Worm (Caenorhabditis elegans) whole organism, L4/young adult: ENCODE measurements around the gene nlp-81.

ENCODE experiments used
- W03F9.2 ChIP-seq: fragments of 150-350 bp; optimal IDR thresholded peaks from 2 replicates; lab custom pipeline; 2014; ENCODE audit warnings: missing biosample characterization, missing genetic modification characterization
- dao-5 ChIP-seq: sonication (generic microtip); optimal IDR thresholded peaks from 2 replicates; lab custom pipeline; 2016; ENCODE audit warnings: missing genotype, missing genetic modification characterization, moderate library complexity, missing compliant biosample characterization
- him-1 ChIP-seq: sonication (generic microtip); optimal IDR thresholded peaks from 2 replicates; lab custom pipeline; 2016; ENCODE audit warnings: missing genotype, missing genetic modification reagents, missing genetic modification characterization, missing compliant biosample characterization

The nlp-81 gene

ce11 chrIV:3163562-3163961 is 12.4 kb downstream of the nlp-81 start:
- TF ChIP-seq him-1 (tag; lab: Kevin White, UChicago) (peak; percentile 15), dao-5 (tag; lab: Kevin White, UChicago) (no peak)

DNA sequence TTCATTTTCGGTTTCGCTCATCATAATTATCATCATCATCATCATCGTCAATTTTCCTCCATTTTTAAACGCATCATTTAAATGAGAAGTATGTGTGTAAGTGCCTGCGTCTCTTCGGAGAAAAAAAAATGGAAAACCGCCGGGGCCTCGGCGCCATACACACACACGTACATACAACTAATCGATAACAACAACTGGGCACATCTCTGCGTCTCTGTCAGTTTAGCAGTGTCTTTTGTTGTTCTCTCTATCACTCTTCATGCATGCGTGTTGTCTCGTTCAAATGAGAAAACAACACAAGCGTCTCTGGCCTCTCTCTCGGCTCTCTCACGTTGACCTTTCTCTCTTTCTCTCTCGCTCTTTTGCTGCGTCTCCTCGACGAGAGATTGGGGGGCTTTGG is 15.1 kb downstream of the nlp-81 start:
- TF ChIP-seq dao-5 (tag; lab: Kevin White, UChicago) (peak; percentile 15), W03F9.2 (tag; lab: Kevin White, UChicago) (peak; percentile 67), him-1 (tag; lab: Kevin White, UChicago) (peak; percentile 94)

DNA sequence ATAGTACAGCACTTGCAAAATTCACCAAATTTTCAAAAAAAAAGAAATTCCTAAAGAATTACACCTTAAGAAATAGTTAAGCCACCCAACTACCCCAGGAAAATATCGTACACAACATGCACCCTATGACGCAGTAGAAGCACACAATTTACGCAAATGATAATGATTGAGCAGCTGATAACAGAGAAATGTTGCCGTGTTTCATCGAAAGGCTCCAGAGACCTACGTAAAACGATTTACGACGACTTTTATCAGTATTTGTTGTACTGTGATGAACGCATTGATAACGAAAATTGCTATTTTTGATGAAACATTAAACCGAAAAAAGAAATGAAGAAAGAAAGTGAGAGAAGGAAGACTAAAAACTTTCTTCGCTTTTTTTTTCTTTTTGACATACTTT is 17.7 kb downstream of the nlp-81 start:
- no peak for TF ChIP-seq him-1 (tag; lab: Kevin White, UChicago)
- no peak for TF ChIP-seq dao-5 (tag; lab: Kevin White, UChicago)
- no peak for TF ChIP-seq W03F9.2 (tag; lab: Kevin White, UChicago)

DNA sequence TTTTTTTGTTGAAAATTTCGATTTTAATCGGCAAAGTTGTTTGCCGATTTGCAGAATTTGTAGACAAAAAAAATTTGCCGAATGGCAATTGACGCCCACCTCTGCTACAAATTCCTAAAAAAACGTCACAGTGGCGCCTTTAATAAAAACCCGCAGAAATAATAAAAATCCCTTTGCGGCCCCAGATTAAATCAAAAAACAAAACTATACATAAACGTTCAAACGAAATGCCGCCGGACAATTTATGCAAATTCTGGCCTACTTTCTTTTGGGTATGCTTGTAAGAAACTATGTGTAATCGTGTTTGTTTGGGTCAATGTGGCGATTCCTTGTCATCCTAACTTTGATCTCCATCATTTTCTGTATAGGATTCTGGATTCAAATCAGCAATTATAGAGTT is 24.9 kb downstream of the nlp-81 start, which contains the start of gene T23E1.1:
T23E1.1 (plus strand) TSS at position 301 of the 400 bp plus-strand sequence.
- TF ChIP-seq him-1 (tag; lab: Kevin White, UChicago) (no peak), dao-5 (tag; lab: Kevin White, UChicago) (no peak), W03F9.2 (tag; lab: Kevin White, UChicago) (no peak)

ce11 chrIV:3145587-3145986 is 30.3 kb downstream of the nlp-81 start, which contains the start of gene T23E1.3:
TSS of gene T23E1.3 (plus strand) at chrIV:3145887.
- no peak for TF ChIP-seq him-1 (tag; lab: Kevin White, UChicago)
- no peak for TF ChIP-seq dao-5 (tag; lab: Kevin White, UChicago)
- no peak for TF ChIP-seq W03F9.2 (tag; lab: Kevin White, UChicago)

- TF ChIP-seq dao-5 (tag; lab: Kevin White, UChicago) (no peak), W03F9.2 (tag; lab: Kevin White, UChicago) (no peak), him-1 (tag; lab: Kevin White, UChicago) (no peak)
Observed at ce11 chrIV:3136493-3136892, 39.4 kb downstream of the nlp-81 start.

DNA sequence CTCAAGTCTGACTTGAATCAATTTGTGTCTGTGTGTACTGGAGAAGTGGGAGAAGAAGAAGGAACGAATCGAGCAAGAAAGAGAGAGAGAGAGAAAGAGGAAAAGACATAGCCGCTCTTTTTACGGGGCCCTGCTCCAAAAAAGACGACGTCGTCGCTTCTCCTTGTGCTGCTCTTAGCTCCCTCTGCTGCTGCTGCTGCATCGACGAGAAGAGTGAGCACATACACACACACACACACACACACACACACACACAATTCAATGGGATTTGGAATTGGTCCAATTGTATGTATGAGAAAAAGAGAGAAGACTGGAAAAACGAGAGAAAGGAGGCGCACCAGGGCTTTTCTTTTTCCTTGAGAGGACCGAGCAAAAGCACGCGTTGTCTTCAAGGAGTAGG is 40.9 kb downstream of the nlp-81 start:
- peak; percentile 82 for TF ChIP-seq him-1 (tag; lab: Kevin White, UChicago)
- TF ChIP-seq dao-5 (tag; lab: Kevin White, UChicago), result no peak

DNA sequence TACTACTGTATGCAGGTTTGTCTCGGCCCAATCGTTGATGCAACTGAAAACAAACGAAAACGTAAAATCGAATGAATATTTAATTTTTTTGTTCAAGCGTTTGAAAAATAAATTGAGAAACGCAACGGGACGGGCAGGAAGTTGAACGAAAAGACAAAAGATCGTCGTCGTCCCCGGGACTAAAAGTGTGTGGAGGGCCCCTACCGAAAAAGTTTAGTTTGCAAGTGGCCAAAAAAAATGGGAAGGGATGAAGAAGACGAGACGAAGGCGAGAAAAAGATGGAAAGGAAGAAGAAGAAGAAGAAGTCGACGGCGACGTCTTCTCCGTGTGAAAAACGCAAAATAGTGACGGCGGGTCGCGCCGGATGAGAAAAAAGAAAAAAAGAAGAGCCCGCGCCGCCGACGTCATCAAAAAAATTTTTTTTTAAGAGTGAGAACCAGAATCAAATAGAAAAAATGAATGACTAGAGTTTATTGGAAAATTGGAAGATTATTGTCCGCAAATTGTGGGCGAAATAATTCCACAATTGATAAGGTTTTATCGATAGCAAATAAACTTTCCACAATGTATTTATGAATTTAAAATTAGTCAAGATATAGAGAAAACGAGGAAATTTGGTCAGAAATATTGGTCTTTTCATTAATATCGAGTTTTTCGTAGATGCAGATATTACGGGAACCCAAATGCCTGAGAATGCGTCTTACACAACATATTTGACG is 42.7 kb downstream of the nlp-81 start, which contains the start of gene mca-3:
mca-3 (minus strand) TSS at position 51 of the 719 bp plus-strand sequence.
- no peak for TF ChIP-seq him-1 (tag; lab: Kevin White, UChicago)
- TF ChIP-seq W03F9.2 (tag; lab: Kevin White, UChicago), result no peak
- no peak for TF ChIP-seq dao-5 (tag; lab: Kevin White, UChicago)

- TF ChIP-seq dao-5 (tag; lab: Kevin White, UChicago), result no peak
- TF ChIP-seq him-1 (tag; lab: Kevin White, UChicago), result no peak
- TF ChIP-seq W03F9.2 (tag; lab: Kevin White, UChicago), result no peak
Observed at ce11 chrIV:3131871-3132586, 43.9 kb downstream of the nlp-81 start.

DNA sequence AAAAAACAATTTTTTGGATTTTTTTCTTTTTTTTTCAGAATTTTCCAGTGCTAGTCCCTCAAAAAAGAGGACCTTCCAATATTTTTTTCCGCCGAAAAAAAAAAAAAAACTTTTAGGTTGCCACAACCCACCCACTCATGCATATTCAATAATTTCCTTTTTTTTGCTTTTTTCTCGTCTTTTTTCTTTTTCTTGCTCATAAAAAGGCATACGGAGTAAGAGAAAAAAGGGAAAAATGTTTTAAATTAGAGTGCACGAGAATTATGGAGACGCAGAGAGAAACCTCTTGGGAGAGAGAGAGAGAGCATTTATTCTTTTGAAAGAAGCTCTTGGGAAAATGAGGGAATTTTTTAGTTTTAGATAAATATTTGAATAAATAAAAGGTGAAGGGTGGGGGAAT is 47.9 kb downstream of the nlp-81 start:
- TF ChIP-seq him-1 (tag; lab: Kevin White, UChicago) (peak; percentile 2), dao-5 (tag; lab: Kevin White, UChicago) (no peak)
